Fruit fly (Drosophila melanogaster) whole organism, embryonic: Measurements from ENCODE around the gene CG32299.

Source experiments
- BEAF-32 ChIP-seq: fragments of 200-800 bp; sonication (Bioruptor generic); optimal IDR thresholded peaks from 3 replicates; lab custom pipeline; 2017; ENCODE audit warnings: missing biosample characterization, missing genetic modification characterization, mild to moderate bottlenecking, moderate library complexity, missing genetic modification reagents
- CG10321 ChIP-seq: fragments of 200-800 bp; sonication (Bioruptor generic); IDR thresholded peaks from 2 replicates; pipeline ENCODE4 v1.3.6; 2022; ENCODE audit warnings: missing biosample characterization, missing genetic modification characterization
- CG12219 ChIP-seq: fragments of 200-800 bp; sonication (Bioruptor generic); optimal IDR thresholded peaks from 3 replicates; lab custom pipeline; 2018; ENCODE audit warnings: missing biosample characterization, mild to moderate bottlenecking, missing genetic modification characterization
- CG12769 ChIP-seq: fragments of 200-800 bp; sonication (Bioruptor generic); optimal IDR thresholded peaks from 2 replicates; lab custom pipeline; 2019; ENCODE audit warnings: missing biosample characterization, mild to moderate bottlenecking, missing genetic modification characterization, moderate library complexity
- CG13894 ChIP-seq: fragments of 200-800 bp; sonication (Bioruptor generic); optimal IDR thresholded peaks from 3 replicates; lab custom pipeline; 2018; ENCODE audit warnings: missing biosample characterization, mild to moderate bottlenecking, missing genetic modification characterization, moderate library complexity
- CG15011 ChIP-seq: fragments of 200-800 bp; sonication (Bioruptor generic); optimal IDR thresholded peaks from 3 replicates; lab custom pipeline; 2018; ENCODE audit warnings: missing biosample characterization, mild to moderate bottlenecking, missing genetic modification characterization
- CG15601 ChIP-seq: fragments of 200-800 bp; sonication (Bioruptor generic); optimal IDR thresholded peaks from 3 replicates; lab custom pipeline; 2019; ENCODE audit warnings: missing biosample characterization, mild to moderate bottlenecking, missing genetic modification characterization, moderate library complexity
- CG17912 ChIP-seq: fragments of 200-800 bp; sonication (Bioruptor generic); optimal IDR thresholded peaks from 2 replicates; lab custom pipeline; 2018; ENCODE audit warnings: missing biosample characterization, mild to moderate bottlenecking, missing genetic modification characterization
- CG31441 ChIP-seq: fragments of 200-800 bp; sonication (Bioruptor generic); IDR thresholded peaks from 2 replicates; pipeline ENCODE4 v1.3.6; 2022; ENCODE audit warnings: missing biosample characterization, missing genetic modification characterization
- CG32532 ChIP-seq: fragments of 200-800 bp; sonication (Bioruptor generic); IDR thresholded peaks from 2 replicates; pipeline ENCODE4 v1.3.6; 2022; ENCODE audit warnings: missing biosample characterization, missing genetic modification characterization
- CG33213 ChIP-seq: fragments of 200-800 bp; sonication (Bioruptor generic); optimal IDR thresholded peaks from 3 replicates; lab custom pipeline; 2016; ENCODE audit warnings: missing biosample characterization, missing genetic modification characterization
- CG5180 ChIP-seq: fragments of 200-800 bp; sonication (Bioruptor generic); optimal IDR thresholded peaks from 3 replicates; lab custom pipeline; 2017; ENCODE audit warnings: missing biosample characterization, missing genetic modification characterization, mild to moderate bottlenecking, moderate library complexity, missing genetic modification reagents
- CG6689 ChIP-seq: fragments of 200-800 bp; sonication (Bioruptor generic); IDR thresholded peaks from 2 replicates; pipeline ENCODE4 v1.3.6; 2022; ENCODE audit warnings: missing biosample characterization, missing genetic modification characterization
- CG6791 ChIP-seq: fragments of 200-800 bp; sonication (Bioruptor generic); IDR thresholded peaks from 3 replicates; pipeline ENCODE4 v1.3.6; 2022; ENCODE audit warnings: missing biosample characterization, missing genetic modification characterization; ENCODE audit not compliant: partially characterized antibody
- CG6854 ChIP-seq: fragments of 200-800 bp; sonication (Bioruptor generic); optimal IDR thresholded peaks from 3 replicates; lab custom pipeline; 2017; ENCODE audit warnings: missing biosample characterization, mild to moderate bottlenecking, missing genetic modification characterization
- CG7556 ChIP-seq: fragments of 200-800 bp; sonication (Bioruptor generic); optimal IDR thresholded peaks from 2 replicates; lab custom pipeline; 2017; ENCODE audit warnings: missing biosample characterization, mild to moderate bottlenecking, missing genetic modification characterization
- CG8765 ChIP-seq: fragments of 200-800 bp; sonication (Bioruptor generic); IDR thresholded peaks from 2 replicates; pipeline ENCODE4 v1.3.6; 2022; ENCODE audit warnings: missing biosample characterization, missing genetic modification characterization
- CG9437 ChIP-seq: fragments of 200-800 bp; sonication (Bioruptor generic); optimal IDR thresholded peaks from 2 replicates; lab custom pipeline; 2018; ENCODE audit warnings: missing biosample characterization, mild to moderate bottlenecking, missing genetic modification characterization
- Dip2 ChIP-seq: fragments of 200-800 bp; sonication (Bioruptor generic); IDR thresholded peaks from 2 replicates; pipeline ENCODE4 v1.3.6; 2022; ENCODE audit warnings: missing biosample characterization, missing genetic modification characterization
- Dref ChIP-seq: fragments of 200-800 bp; sonication (Bioruptor generic); IDR thresholded peaks from 2 replicates; pipeline ENCODE4 v1.3.6; 2022; ENCODE audit warnings: missing biosample characterization, missing genetic modification characterization
- E2f1 ChIP-seq: fragments of 200-800 bp; sonication (Bioruptor generic); IDR thresholded peaks from 2 replicates; pipeline ENCODE4 v1.3.6; 2022; ENCODE audit warnings: missing biosample characterization, missing genetic modification characterization
- Ets65A ChIP-seq: fragments of 200-800 bp; sonication (Bioruptor generic); peaks from one replicate; lab custom pipeline; 2016; ENCODE audit warnings: missing biosample characterization, missing genetic modification characterization
- HLH4C ChIP-seq: fragments of 200-800 bp; sonication (Bioruptor generic); IDR thresholded peaks from 3 replicates; pipeline ENCODE4 v1.3.6; 2022; ENCODE audit warnings: missing biosample characterization, missing genetic modification characterization; ENCODE audit not compliant: partially characterized antibody
- Jarid2 ChIP-seq: fragments of 200-800 bp; sonication (Bioruptor generic); optimal IDR thresholded peaks from 3 replicates; lab custom pipeline; 2017; ENCODE audit warnings: mild to moderate bottlenecking, missing biosample characterization, missing genetic modification reagents, missing genetic modification characterization
- Kr ChIP-seq: fragments of 200-800 bp; sonication (Bioruptor generic); optimal IDR thresholded peaks from 2 replicates; lab custom pipeline; 2017; ENCODE audit warnings: missing biosample characterization, mild to moderate bottlenecking, missing genetic modification characterization
- NFAT ChIP-seq: fragments of 200-800 bp; sonication (Bioruptor generic); IDR thresholded peaks from 2 replicates; pipeline ENCODE4 v1.3.6; 2022; ENCODE audit warnings: missing biosample characterization, missing genetic modification characterization
- Opbp ChIP-seq: fragments of 200-800 bp; sonication (Bioruptor generic); IDR thresholded peaks from 3 replicates; pipeline ENCODE4 v1.3.6; 2022; ENCODE audit warnings: missing biosample characterization, missing genetic modification characterization; ENCODE audit not compliant: partially characterized antibody
- Rfx ChIP-seq: fragments of 200-800 bp; sonication (Bioruptor generic); IDR thresholded peaks from 2 replicates; pipeline ENCODE4 v1.3.6; 2022; ENCODE audit warnings: missing biosample characterization, missing genetic modification characterization
- Spps ChIP-seq: fragments of 200-800 bp; sonication (Bioruptor generic); optimal IDR thresholded peaks from 2 replicates; lab custom pipeline; 2018; ENCODE audit warnings: missing biosample characterization, mild to moderate bottlenecking, missing genetic modification characterization
- Sry-β ChIP-seq: fragments of 200-800 bp; sonication (Bioruptor generic); optimal IDR thresholded peaks from 2 replicates; lab custom pipeline; 2018; ENCODE audit warnings: missing biosample characterization, mild to moderate bottlenecking, missing genetic modification characterization, moderate library complexity
- Taf1 ChIP-seq: fragments of 200-800 bp; sonication (Bioruptor generic); IDR thresholded peaks from 2 replicates; pipeline ENCODE4 v1.3.6; 2022; ENCODE audit warnings: missing biosample characterization, missing genetic modification characterization
- amos ChIP-seq: fragments of 200-800 bp; sonication (Bioruptor generic); IDR thresholded peaks from 2 replicates; pipeline ENCODE4 v1.3.6; 2022; ENCODE audit warnings: missing biosample characterization, missing genetic modification characterization; ENCODE audit not compliant: partially characterized antibody
- ap ChIP-seq: fragments of 200-800 bp; sonication (Bioruptor generic); IDR thresholded peaks from 2 replicates; pipeline ENCODE4 v1.3.6; 2022; ENCODE audit warnings: missing biosample characterization, missing genetic modification characterization
- ash1 ChIP-seq: fragments of 200-800 bp; sonication (Bioruptor generic); optimal IDR thresholded peaks from 2 replicates; lab custom pipeline; 2018; ENCODE audit warnings: missing biosample characterization, mild to moderate bottlenecking, missing genetic modification characterization
- bsh ChIP-seq, 2 experiments: fragments of 200-800 bp; sonication (Bioruptor generic); optimal IDR thresholded peaks; 2 replicates each; lab custom pipeline; 2017 to 2018; ENCODE audit warnings: mild to moderate bottlenecking in 2 of 2, missing biosample characterization in 2 of 2, missing genetic modification characterization in 2 of 2, moderate library complexity in 1 of 2
- dan ChIP-seq: fragments of 200-800 bp; sonication (Bioruptor generic); IDR thresholded peaks from 2 replicates; pipeline ENCODE4 v1.3.6; 2022; ENCODE audit warnings: missing biosample characterization, missing genetic modification characterization
- eyg ChIP-seq: fragments of 200-800 bp; sonication (Bioruptor generic); optimal IDR thresholded peaks from 3 replicates; lab custom pipeline; 2016; ENCODE audit warnings: missing biosample characterization, missing genetic modification characterization
- fd3F ChIP-seq: fragments of 200-800 bp; sonication (Bioruptor generic); optimal IDR thresholded peaks from 2 replicates; lab custom pipeline; 2018; ENCODE audit warnings: missing biosample characterization, mild to moderate bottlenecking, missing genetic modification characterization, moderate library complexity
- grau ChIP-seq: fragments of 200-800 bp; optimal IDR thresholded peaks from 3 replicates; lab custom pipeline; 2019; ENCODE audit warnings: missing biosample characterization, mild to moderate bottlenecking, missing genetic modification characterization, moderate library complexity
- h ChIP-seq: fragments of >200 bp; optimal IDR thresholded peaks from 2 replicates; lab custom pipeline; 2017
- hth ChIP-seq: fragments of >200 bp; optimal IDR thresholded peaks from 2 replicates; lab custom pipeline; 2017; ENCODE audit warnings: inconsistent platforms
- kay ChIP-seq: fragments of 200-800 bp; sonication (Bioruptor generic); optimal IDR thresholded peaks from 2 replicates; lab custom pipeline; 2016; ENCODE audit warnings: missing biosample characterization, missing genetic modification characterization
- lbe ChIP-seq: fragments of 200-800 bp; sonication (Bioruptor generic); optimal IDR thresholded peaks from 2 replicates; lab custom pipeline; 2016; ENCODE audit warnings: missing biosample characterization, mild to moderate bottlenecking, missing genetic modification characterization
- nau ChIP-seq: fragments of 200-800 bp; sonication (Bioruptor generic); optimal IDR thresholded peaks from 3 replicates; lab custom pipeline; 2017; ENCODE audit warnings: missing biosample characterization, mild to moderate bottlenecking, missing genetic modification characterization, missing genetic modification reagents
- otp ChIP-seq: fragments of 200-800 bp; sonication (Bioruptor generic); IDR thresholded peaks from 3 replicates; pipeline ENCODE4, ENCODE4 v1.3.6; 2022; ENCODE audit warnings: missing biosample characterization, missing genetic modification characterization
- row ChIP-seq: fragments of 200-800 bp; sonication (Bioruptor generic); IDR thresholded peaks from 3 replicates; pipeline ENCODE4 v1.3.6; 2022; ENCODE audit warnings: missing biosample characterization, missing genetic modification characterization
- sr ChIP-seq: fragments of 200-800 bp; sonication (Bioruptor generic); IDR thresholded peaks from 3 replicates; pipeline ENCODE4 v1.3.6; 2022; ENCODE audit warnings: missing biosample characterization, missing genetic modification characterization
- tin ChIP-seq: fragments of 200-800 bp; sonication (Bioruptor generic); optimal IDR thresholded peaks from 3 replicates; lab custom pipeline; 2016; ENCODE audit warnings: missing biosample characterization, missing genetic modification characterization
- tup ChIP-seq: fragments of 200-800 bp; sonication (Bioruptor generic); optimal IDR thresholded peaks from 2 replicates; lab custom pipeline; 2016; ENCODE audit warnings: missing biosample characterization, mild to moderate bottlenecking, missing genetic modification characterization, moderate library complexity
- tx ChIP-seq: fragments of 200-800 bp; sonication (Bioruptor generic); optimal IDR thresholded peaks from 2 replicates; lab custom pipeline; 2016; ENCODE audit warnings: missing biosample characterization, missing genetic modification characterization
- z ChIP-seq: fragments of 200-800 bp; sonication (Bioruptor generic); IDR thresholded peaks from 3 replicates; pipeline ENCODE4 v1.3.6; 2022; ENCODE audit warnings: missing biosample characterization, missing genetic modification characterization
- zen ChIP-seq: fragments of 200-800 bp; sonication (Bioruptor generic); optimal IDR thresholded peaks from 3 replicates; lab custom pipeline; 2018; ENCODE audit warnings: missing biosample characterization, mild to moderate bottlenecking, missing genetic modification characterization, moderate library complexity

Gene CG32299

dm6 chr3L:2378549-2378948 is 12.2 kb downstream of the CG32299 start (continued):
- TF ChIP-seq CG31441 (GFP tag; lab: Robert Waterston, UW) = no peak
- TF ChIP-seq CG7556 = no peak
- peak; percentile 35; the same call in 1 of the 2 replicates for TF ChIP-seq NFAT (GFP tag; lab: Robert Waterston, UW)
- TF ChIP-seq nau = no peak
- TF ChIP-seq CG6854 = no peak
- TF ChIP-seq eyg (GFP tag; lab: Kevin White, UChicago) = no peak
- TF ChIP-seq z (GFP tag; lab: Robert Waterston, UW) = peak; percentile 92
- TF ChIP-seq CG8765 (GFP tag; lab: Robert Waterston, UW) = no peak
- no peak for TF ChIP-seq dan
- TF ChIP-seq zen (tag; lab: Kevin White, UChicago) = no peak
- TF ChIP-seq Sry-β (GFP tag; lab: Kevin White, UChicago) = no peak
- no peak for TF ChIP-seq CG13894 (tag; lab: Kevin White, UChicago)
- no peak for TF ChIP-seq CG6689
- TF ChIP-seq E2f1 (GFP tag; lab: Robert Waterston, UW) = no peak
- TF ChIP-seq CG32532 = 0 out of 2 replicates have a peak, but pooled peaks have one; percentile 10
- no peak for TF ChIP-seq tin
- TF ChIP-seq row = no peak
- TF ChIP-seq tup (GFP tag; lab: Kevin White, UChicago) = no peak
- no peak for TF ChIP-seq Taf1 (GFP tag; lab: Robert Waterston, UW)
- no peak for TF ChIP-seq grau (tag; lab: Kevin White, UChicago)
- no peak for TF ChIP-seq BEAF-32 (GFP tag; lab: Kevin White, UChicago)
- no peak for TF ChIP-seq tx
- TF ChIP-seq fd3F (GFP tag; lab: Kevin White, UChicago) = no peak
- TF ChIP-seq CG33213 (GFP tag; lab: Kevin White, UChicago) = no peak
- no peak for TF ChIP-seq otp (GFP tag; lab: Robert Waterston, UW)
- TF ChIP-seq bsh (GFP tag; optimal IDR thresholded peaks at IDR 0.05; lab: Kevin White, UChicago) = no peak
- no peak for TF ChIP-seq Rfx (GFP tag; lab: Robert Waterston, UW)
- no peak for TF ChIP-seq CG17912 (GFP tag; lab: Kevin White, UChicago)
- TF ChIP-seq Ets65A (GFP tag; lab: Kevin White, UChicago) = no peak
- TF ChIP-seq CG6791 (GFP tag; lab: Robert Waterston, UW) = no peak
- TF ChIP-seq Spps = no peak
- TF ChIP-seq CG15011 (GFP tag; lab: Kevin White, UChicago) = no peak
- no peak for TF ChIP-seq hth (lab: Kevin White, UChicago)
- no peak for TF ChIP-seq Kr
- peak; percentile 47 for TF ChIP-seq CG5180 (GFP tag; lab: Kevin White, UChicago)
- TF ChIP-seq Dip2 (GFP tag; lab: Robert Waterston, UW) = no peak
- TF ChIP-seq CG10321 (GFP tag; lab: Robert Waterston, UW) = no peak
- no peak for TF ChIP-seq CG9437 (GFP tag; lab: Kevin White, UChicago)
- TF ChIP-seq CG15601 = no peak
- TF ChIP-seq Jarid2 (GFP tag; lab: Kevin White, UChicago) = peak; percentile 17
- no peak for TF ChIP-seq h
- no peak for TF ChIP-seq ash1
- TF ChIP-seq ap (GFP tag; lab: Robert Waterston, UW) = no peak
- 0 out of 2 replicates have a peak, but pooled peaks have one; percentile 5 for TF ChIP-seq amos (GFP tag; lab: Robert Waterston, UW)
- peak; percentile 51 for TF ChIP-seq CG12769 (tag; lab: Kevin White, UChicago)
- 0 out of 3 replicates have a peak, but pooled peaks have one; percentile 28 for TF ChIP-seq HLH4C (GFP tag; lab: Robert Waterston, UW)
- TF ChIP-seq CG12219 (GFP tag; lab: Kevin White, UChicago) = no peak
- TF ChIP-seq Opbp = no peak
- TF ChIP-seq lbe (GFP tag; lab: Kevin White, UChicago) = no peak
- no peak for TF ChIP-seq sr (GFP tag; lab: Robert Waterston, UW)
- TF ChIP-seq kay (GFP tag; lab: Kevin White, UChicago) = no peak
- no peak for TF ChIP-seq Dref (GFP tag; lab: Robert Waterston, UW)
